Worm (Caenorhabditis elegans) whole organism, young adult: ENCODE results near the gene kcc-3.
A peak's percentile ranks its signal among the peaks of the same experiment; 100 is the strongest.

ENCODE experiments used
- B0019.2 ChIP-seq: fragments of 200-800 bp; sonication (Bioruptor generic); conservative IDR thresholded peaks from 2 replicates; pipeline ENCODE4 v1.3.6; 2022; ENCODE audit warnings: missing genetic modification reagents, missing genetic modification characterization, missing compliant biosample characterization
- B0035.1 ChIP-seq: sonication (generic microtip); optimal IDR thresholded peaks from 2 replicates; lab custom pipeline; 2016; ENCODE audit warnings: missing genetic modification characterization, mild to moderate bottlenecking, missing compliant biosample characterization, missing genotype, missing genetic modification reagents
- F10E7.11 ChIP-seq: sonication (generic microtip); optimal IDR thresholded peaks from 2 replicates; lab custom pipeline; 2017; ENCODE audit warnings: mild to moderate bottlenecking, missing genetic modification characterization, moderate library complexity, missing compliant biosample characterization
- F49E8.2 ChIP-seq: sonication (generic microtip); optimal IDR thresholded peaks from 3 replicates; lab custom pipeline; 2017; ENCODE audit warnings: missing genetic modification characterization, mild to moderate bottlenecking, missing compliant biosample characterization, antibody characterized with exemption, moderate library complexity; ENCODE audit not compliant: insufficient read depth
- F57A8.1 ChIP-seq: fragments of 200-800 bp; sonication (Bioruptor generic); optimal IDR thresholded peaks from 2 replicates; lab custom pipeline; 2018; ENCODE audit warnings: mild to moderate bottlenecking, missing genetic modification characterization, moderate library complexity, missing compliant biosample characterization
- T07F8.4 ChIP-seq: sonication (generic microtip); optimal IDR thresholded peaks from 2 replicates; lab custom pipeline; 2016; ENCODE audit warnings: mild to moderate bottlenecking, missing genetic modification characterization, moderate library complexity, missing compliant biosample characterization
- Y79H2A.3 ChIP-seq: fragments of 200-800 bp; sonication (Bioruptor generic); conservative IDR thresholded peaks from 2 replicates; pipeline ENCODE4 v1.3.6; 2022; ENCODE audit warnings: missing genetic modification reagents, missing genetic modification characterization, missing compliant biosample characterization
- aptf-3 ChIP-seq: fragments of 200-800 bp; sonication (Bioruptor generic); IDR thresholded peaks from 2 replicates; pipeline ENCODE4 v1.3.6; 2022; ENCODE audit warnings: missing genetic modification characterization, missing compliant biosample characterization
- attf-3 ChIP-seq: fragments of 200-800 bp; sonication (Bioruptor generic); conservative IDR thresholded peaks from 2 replicates; pipeline ENCODE4 v1.3.6; 2022; ENCODE audit warnings: missing genetic modification reagents, missing genetic modification characterization, missing compliant biosample characterization
- attf-5 ChIP-seq: fragments of 200-800 bp; sonication (Bioruptor generic); optimal IDR thresholded peaks from 2 replicates; lab custom pipeline; 2018; ENCODE audit warnings: mild to moderate bottlenecking, missing genetic modification characterization, missing compliant biosample characterization
- attf-6 ChIP-seq: fragments of 200-800 bp; sonication (Bioruptor generic); IDR thresholded peaks from 2 replicates; pipeline ENCODE4 v1.3.6; 2022; ENCODE audit warnings: missing genetic modification reagents, missing genetic modification characterization, missing compliant biosample characterization
- bed-2 ChIP-seq: fragments of 200-800 bp; sonication (Bioruptor generic); IDR thresholded peaks from 2 replicates; pipeline ENCODE4 v1.3.6; 2022; ENCODE audit warnings: missing genetic modification reagents, missing genetic modification characterization, missing compliant biosample characterization
- ceh-27 ChIP-seq: fragments of 200-800 bp; sonication (Bioruptor generic); optimal IDR thresholded peaks from 2 replicates; lab custom pipeline; 2018; ENCODE audit warnings: mild to moderate bottlenecking, missing genetic modification characterization, moderate library complexity, missing compliant biosample characterization
- egl-44 ChIP-seq: fragments of 200-800 bp; sonication (Bioruptor generic); IDR thresholded peaks from 2 replicates; pipeline ENCODE4 v1.3.6; 2022; ENCODE audit warnings: missing genetic modification reagents, missing genetic modification characterization, missing compliant biosample characterization
- ekl-4 ChIP-seq: fragments of 200-800 bp; sonication (Bioruptor generic); IDR thresholded peaks from 2 replicates; pipeline ENCODE4 v1.3.6; 2022; ENCODE audit warnings: missing genetic modification reagents, missing genetic modification characterization, missing compliant biosample characterization
- fkh-3 ChIP-seq: sonication (generic microtip); optimal IDR thresholded peaks from 2 replicates; lab custom pipeline; 2016; ENCODE audit warnings: mild to moderate bottlenecking, missing genetic modification characterization, missing compliant biosample characterization
- hmg-20 ChIP-seq: fragments of 200-800 bp; sonication (Bioruptor generic); IDR thresholded peaks from 2 replicates; pipeline ENCODE4 v1.3.6; 2022; ENCODE audit warnings: missing genetic modification reagents, missing genetic modification characterization, missing compliant biosample characterization
- lag-1 ChIP-seq: fragments of 200-800 bp; sonication (Bioruptor generic); IDR thresholded peaks from 2 replicates; pipeline ENCODE4 v1.3.6; 2022; ENCODE audit warnings: missing genetic modification reagents, missing genetic modification characterization, missing compliant biosample characterization
- let-526 ChIP-seq: fragments of 200-800 bp; sonication (Bioruptor generic); IDR thresholded peaks from 2 replicates; pipeline ENCODE4 v1.3.6; 2022; ENCODE audit warnings: missing genetic modification reagents, missing genetic modification characterization, missing compliant biosample characterization
- lin-35 ChIP-seq, 3 experiments: fragments of 150-350 bp in 2 of 3; sonication (generic microtip) in 1 of 3; optimal IDR thresholded peaks; 2 replicates each; lab custom pipeline; 2014 to 2018; ENCODE audit warnings: missing biosample characterization in 3 of 3, missing genetic modification characterization in 3 of 3, missing genetic modification reagents in 3 of 3
- lin-54 ChIP-seq: fragments of 200-800 bp; sonication (Bioruptor generic); optimal IDR thresholded peaks from 2 replicates; lab custom pipeline; 2018; ENCODE audit warnings: mild to moderate bottlenecking, missing genetic modification characterization, missing compliant biosample characterization
- lir-1 ChIP-seq: fragments of 200-800 bp; sonication (Bioruptor generic); conservative IDR thresholded peaks from 2 replicates; pipeline ENCODE4 v1.3.6; 2022; ENCODE audit warnings: missing genetic modification reagents, missing genetic modification characterization, missing compliant biosample characterization
- madf-8 ChIP-seq: fragments of 200-800 bp; sonication (Bioruptor generic); conservative IDR thresholded peaks from 2 replicates; pipeline ENCODE4 v1.3.6; 2022; ENCODE audit warnings: missing genetic modification reagents, missing genetic modification characterization, missing compliant biosample characterization
- mcd-1 ChIP-seq: fragments of 200-800 bp; sonication (Bioruptor generic); IDR thresholded peaks from 2 replicates; pipeline ENCODE4 v1.3.6; 2022; ENCODE audit warnings: missing genetic modification reagents, missing genetic modification characterization, missing compliant biosample characterization
- mel-28 ChIP-seq: sonication (generic microtip); optimal IDR thresholded peaks from 2 replicates; lab custom pipeline; 2016; ENCODE audit warnings: borderline replicate concordance, mild to moderate bottlenecking, missing genetic modification characterization, missing compliant biosample characterization
- mes-4 ChIP-seq: sonication (generic microtip); optimal IDR thresholded peaks from 2 replicates; lab custom pipeline; 2016; ENCODE audit warnings: missing genotype, missing genetic modification characterization, missing compliant biosample characterization
- nfya-1 ChIP-seq: sonication (generic microtip); optimal IDR thresholded peaks from 2 replicates; lab custom pipeline; 2017; ENCODE audit warnings: antibody characterized with exemption, missing compliant biosample characterization, missing genetic modification characterization, borderline replicate concordance; ENCODE audit not compliant: insufficient read depth
- nfya-2 ChIP-seq: fragments of 200-800 bp; sonication (Bioruptor generic); IDR thresholded peaks from 2 replicates; pipeline ENCODE4 v1.3.6; 2022; ENCODE audit warnings: missing genetic modification reagents, missing genetic modification characterization, missing compliant biosample characterization
- nhr-120 ChIP-seq: fragments of 200-800 bp; sonication (Bioruptor generic); IDR thresholded peaks from 2 replicates; pipeline ENCODE4 v1.3.6; 2022; ENCODE audit warnings: missing genetic modification characterization, missing compliant biosample characterization
- nhr-80 ChIP-seq: sonication (generic microtip); optimal IDR thresholded peaks from 2 replicates; lab custom pipeline; 2016; ENCODE audit warnings: missing genetic modification characterization, missing compliant biosample characterization
- sptf-2 ChIP-seq: fragments of 200-800 bp; sonication (Bioruptor generic); optimal IDR thresholded peaks from 2 replicates; lab custom pipeline; 2018; ENCODE audit warnings: mild to moderate bottlenecking, missing genetic modification characterization, missing compliant biosample characterization
- tbx-9 ChIP-seq: sonication (generic microtip); optimal IDR thresholded peaks from 2 replicates; lab custom pipeline; 2016; ENCODE audit warnings: borderline replicate concordance, missing genetic modification characterization, inconsistent platforms, missing compliant biosample characterization
- unc-62 ChIP-seq: fragments of 150-350 bp; optimal IDR thresholded peaks from 2 replicates; lab custom pipeline; 2014; ENCODE audit warnings: missing biosample characterization, missing genetic modification reagents, missing genetic modification characterization
- ztf-3 ChIP-seq: fragments of 200-800 bp; sonication (Bioruptor generic); optimal IDR thresholded peaks from 2 replicates; lab custom pipeline; 2018; ENCODE audit warnings: mild to moderate bottlenecking, missing genetic modification characterization, missing compliant biosample characterization

Gene kcc-3

DNA sequence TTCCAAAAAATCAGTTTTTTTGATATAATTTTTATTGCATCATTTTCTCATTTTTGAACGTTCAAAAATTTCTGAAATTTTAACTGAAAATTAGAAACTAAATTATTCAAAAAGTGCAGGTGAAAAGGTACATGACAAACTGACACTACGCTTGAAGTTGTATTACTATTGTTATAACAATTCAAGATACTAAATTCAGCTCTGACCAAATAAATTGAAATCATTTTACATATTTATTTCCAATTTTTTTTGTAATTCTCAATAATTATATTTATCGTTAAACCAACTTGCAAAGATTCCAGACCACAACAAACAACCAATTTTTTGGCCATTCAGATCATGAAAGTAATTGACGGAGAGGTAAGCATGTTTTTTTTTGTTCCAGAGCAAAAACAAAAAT is 48.6 kb downstream of the kcc-3 start, which contains the start of gene sre-3:
TSS of gene sre-3 (plus strand) at position 301 of the 400 bp plus-strand sequence.
- TF ChIP-seq F57A8.1 (no peak), nfya-2 (GFP tag; lab: Robert Waterston, UW) (no peak), T07F8.4 (no peak), lin-35 (GFP tag; optimal IDR thresholded peaks at IDR 0.05; lab: Kevin White, UChicago) (no peak), aptf-3 (GFP tag; lab: Robert Waterston, UW) (no peak), mel-28 (no peak), fkh-3 (tag; lab: Kevin White, UChicago) (no peak), tbx-9 (tag; lab: Kevin White, UChicago) (no peak), madf-8 (GFP tag; lab: Robert Waterston, UW) (no peak), attf-6 (no peak), attf-3 (GFP tag; lab: Robert Waterston, UW) (no peak), lag-1 (GFP tag; lab: Robert Waterston, UW) (no peak), let-526 (GFP tag; lab: Robert Waterston, UW) (no peak), Y79H2A.3 (no peak), nfya-1 (tag; lab: Kevin White, UChicago) (no peak)

DNA sequence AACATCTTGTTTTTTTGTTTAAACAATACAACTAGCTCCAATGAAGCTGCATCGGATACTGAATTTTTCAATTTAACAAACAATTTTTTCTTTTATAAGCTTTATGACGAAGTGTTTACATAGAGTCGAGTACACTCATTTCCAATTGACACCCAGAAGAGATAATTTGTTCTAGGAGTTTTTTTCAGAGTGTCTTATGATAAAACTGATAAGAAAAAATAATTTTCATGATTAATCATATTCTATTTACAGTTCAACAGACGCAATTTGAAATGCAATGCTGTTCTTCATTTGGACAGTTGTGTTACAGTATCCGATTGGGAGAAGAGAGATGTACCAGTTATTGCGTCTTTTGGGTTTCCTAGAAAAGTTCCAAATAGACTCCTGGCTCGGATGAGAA is 52.1 kb downstream of the kcc-3 start:
- TF ChIP-seq ekl-4 (GFP tag; lab: Robert Waterston, UW) (no peak), unc-62 (GFP tag; lab: Kevin White, UChicago) (peak; percentile 33), nhr-80 (tag; lab: Kevin White, UChicago) (peak; percentile 68)
- TF ChIP-seq, all 124 proteins: peak for 2

DNA sequence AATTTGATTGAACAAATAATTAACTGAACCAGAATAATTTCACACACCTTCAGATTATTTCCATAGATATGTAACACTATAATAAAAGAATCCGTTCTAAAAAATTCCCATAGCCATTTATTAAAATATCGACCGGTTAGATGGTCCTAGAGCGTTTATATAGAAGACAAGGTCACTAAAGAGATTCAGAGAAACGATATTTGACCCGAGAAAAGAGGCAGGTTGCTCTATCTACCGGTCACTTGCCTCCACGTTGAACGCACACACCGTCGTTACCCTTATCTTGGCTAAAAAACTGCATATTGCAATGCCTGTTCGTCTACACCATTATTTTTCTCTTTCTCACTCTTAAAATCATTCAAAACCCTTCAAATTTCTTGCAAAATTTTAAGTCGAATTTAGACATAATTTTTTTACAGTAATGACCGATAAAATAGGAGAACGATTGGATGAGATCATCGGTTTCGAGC is 52.9 kb downstream of the kcc-3 start, which contains the start of gene C07D10.5:
TSS of gene C07D10.5 (plus strand) at position 420 of the 470 bp plus-strand sequence.
- TF ChIP-seq mcd-1 (GFP tag; lab: Robert Waterston, UW) (no peak), egl-44 (GFP tag; lab: Robert Waterston, UW) (no peak), B0035.1 (tag; lab: Kevin White, UChicago) (no peak), nhr-120 (GFP tag; lab: Robert Waterston, UW) (no peak), B0019.2 (no peak), tbx-9 (tag; lab: Kevin White, UChicago) (no peak)

DNA sequence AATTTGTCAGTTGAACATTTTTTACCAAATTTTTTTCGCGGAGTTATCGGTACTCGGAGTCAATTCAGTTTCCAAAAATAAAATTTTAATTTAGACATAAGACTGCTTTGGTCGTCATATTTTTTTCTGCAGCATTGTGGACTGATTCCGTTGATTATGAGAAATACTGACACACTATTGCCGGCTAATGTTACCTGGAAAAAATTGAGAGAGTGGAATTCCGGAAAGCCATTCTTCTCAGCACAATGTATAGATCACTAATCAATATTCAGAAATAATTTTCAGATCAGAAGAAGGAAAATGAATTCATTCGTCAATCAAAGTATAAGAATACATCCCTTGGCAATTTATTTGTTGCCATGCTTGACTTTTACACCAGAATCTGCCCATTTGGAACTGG is 55.1 kb downstream of the kcc-3 start, which contains the start of gene C07D10.6:
TSS of gene C07D10.6 (plus strand) at position 301 of the 400 bp plus-strand sequence.
- TF ChIP-seq F49E8.2 (no peak), lir-1 (no peak), attf-5 (GFP tag; lab: Kevin White, UChicago) (no peak), mes-4 (tag; lab: Kevin White, UChicago) (no peak), nhr-120 (GFP tag; lab: Robert Waterston, UW) (no peak), attf-3 (GFP tag; lab: Robert Waterston, UW) (no peak), ekl-4 (GFP tag; lab: Robert Waterston, UW) (no peak), sptf-2 (no peak), ceh-27 (GFP tag; lab: Kevin White, UChicago) (no peak), let-526 (GFP tag; lab: Robert Waterston, UW) (no peak), nhr-80 (tag; lab: Kevin White, UChicago) (no peak), F10E7.11 (no peak), lin-54 (no peak), bed-2 (GFP tag; lab: Robert Waterston, UW) (no peak), ztf-3 (GFP tag; lab: Kevin White, UChicago) (no peak), hmg-20 (GFP tag; lab: Robert Waterston, UW) (no peak), T07F8.4 (no peak), attf-6 (no peak)
- TF ChIP-seq, all 124 proteins: peak for 0
